Fruit fly (Drosophila melanogaster): Measurements from ENCODE around the gene sowah.
A peak's percentile ranks its signal among the peaks of the same experiment; 100 is the strongest.

sowah gene

dm6 chr3L:12585761-12586160 lies 13.4 kb upstream of the sowah start:
- TF ChIP-seq kay (GFP tag; optimal IDR thresholded peaks at IDR 0.05), result no peak
- no peak for TF ChIP-seq CG15269 (tag; optimal IDR thresholded peaks at IDR 0.05)
- TF ChIP-seq Nf-YA (GFP tag; IDR thresholded peaks at IDR 0.05), result no peak
- TF ChIP-seq HHEX (GFP tag; optimal IDR thresholded peaks at IDR 0.05), result no peak
- TF ChIP-seq prd (optimal IDR thresholded peaks at IDR 0.05), result no peak
- TF ChIP-seq prd (GFP tag; IDR thresholded peaks at IDR 0.05), result 0 out of 3 replicates have a peak, but pooled peaks have one; percentile 14
- no peak for TF ChIP-seq chif (GFP tag; optimal IDR thresholded peaks at IDR 0.05)
- TF ChIP-seq HLH4C (GFP tag; IDR thresholded peaks at IDR 0.05; ENCODE audit: partially characterized antibody), result 0 out of 3 replicates have a peak, but pooled peaks have one; percentile 9
- no peak for TF ChIP-seq CG16863 (GFP tag; optimal IDR thresholded peaks at IDR 0.05)
- TF ChIP-seq Bteb2 (GFP tag; optimal IDR thresholded peaks at IDR 0.05), result no peak
- TF ChIP-seq CG14965 (GFP tag; optimal IDR thresholded peaks at IDR 0.05; ENCODE audit: borderline replicate concordance), result no peak
- TF ChIP-seq Ets65A (GFP tag), result peak; percentile 37
- TF ChIP-seq zfh1 (GFP tag; IDR thresholded peaks at IDR 0.05), result no peak
- TF ChIP-seq fu2 (GFP tag; optimal IDR thresholded peaks at IDR 0.05), result no peak
- TF ChIP-seq Antp (GFP tag; optimal IDR thresholded peaks at IDR 0.05), result no peak
- no peak for TF ChIP-seq CG18011 (GFP tag; optimal IDR thresholded peaks at IDR 0.05)
- 0 out of 3 replicates have a peak, but pooled peaks have one; percentile 39 for TF ChIP-seq dysf (GFP tag; IDR thresholded peaks at IDR 0.05)
- no peak for TF ChIP-seq cato (GFP tag; optimal IDR thresholded peaks at IDR 0.05; ENCODE audit: borderline replicate concordance)
- no peak for TF ChIP-seq B-H2 (GFP tag; optimal IDR thresholded peaks at IDR 0.05)
- TF ChIP-seq CG7786 (GFP tag; optimal IDR thresholded peaks at IDR 0.05), result no peak
- no peak for TF ChIP-seq Fer2 (tag; optimal IDR thresholded peaks at IDR 0.05)
- no peak for TF ChIP-seq gcm2 (GFP tag; optimal IDR thresholded peaks at IDR 0.05)
- no peak for TF ChIP-seq CG3995 (GFP tag; optimal IDR thresholded peaks at IDR 0.05)
- no peak for TF ChIP-seq Dip2 (GFP tag; IDR thresholded peaks at IDR 0.05)
- TF ChIP-seq CG32767 (GFP tag; IDR thresholded peaks at IDR 0.05), result no peak
- no peak for TF ChIP-seq run (tag; optimal IDR thresholded peaks at IDR 0.05)
- TF ChIP-seq ro (GFP tag; IDR thresholded peaks at IDR 0.05), result no peak
- no peak for TF ChIP-seq CG17568 (GFP tag; optimal IDR thresholded peaks at IDR 0.05)
- no peak for TF ChIP-seq fd64A (GFP tag; optimal IDR thresholded peaks at IDR 0.05)
- TF ChIP-seq ap (GFP tag; IDR thresholded peaks at IDR 0.05), result no peak
- TF ChIP-seq Rfx (GFP tag; IDR thresholded peaks at IDR 0.05), result no peak
- TF ChIP-seq CG5953 (GFP tag; IDR thresholded peaks at IDR 0.05), result no peak
- TF ChIP-seq Mes4 (GFP tag; optimal IDR thresholded peaks at IDR 0.05), result no peak
- no peak for TF ChIP-seq twi (tag; optimal IDR thresholded peaks at IDR 0.05)
- TF ChIP-seq CG11695 (GFP tag; IDR thresholded peaks at IDR 0.05), result no peak
- no peak for TF ChIP-seq tin (GFP tag; optimal IDR thresholded peaks at IDR 0.05)
- no peak for TF ChIP-seq esg (GFP tag; conservative IDR thresholded peaks at IDR 0.05)
- TF ChIP-seq Aef1 (GFP tag; IDR thresholded peaks at IDR 0.05), result no peak
- no peak for TF ChIP-seq lbe (GFP tag; optimal IDR thresholded peaks at IDR 0.05)
- TF ChIP-seq bcd (GFP tag; optimal IDR thresholded peaks at IDR 0.05), result no peak
- peak; percentile 9 for TF ChIP-seq sens (GFP tag)
- TF ChIP-seq CG6254 (GFP tag; optimal IDR thresholded peaks at IDR 0.05), result no peak
- no peak for TF ChIP-seq CG18262 (tag; optimal IDR thresholded peaks at IDR 0.05)
- no peak for TF ChIP-seq CG13296 (GFP tag; optimal IDR thresholded peaks at IDR 0.05)
- TF ChIP-seq danr (GFP tag; IDR thresholded peaks at IDR 0.05), result no peak
- TF ChIP-seq chn (GFP tag; optimal IDR thresholded peaks at IDR 0.05), result no peak
- TF ChIP-seq Bgb (GFP tag; IDR thresholded peaks at IDR 0.05; ENCODE audit: partially characterized antibody), result 0 out of 2 replicates have a peak, but pooled peaks have one; percentile 7
- TF ChIP-seq Spps (tag; optimal IDR thresholded peaks at IDR 0.05), result no peak
- TF ChIP-seq emc (GFP tag; optimal IDR thresholded peaks at IDR 0.05), result no peak
- no peak for TF ChIP-seq CG1603 (tag; optimal IDR thresholded peaks at IDR 0.05)
- TF ChIP-seq Hr39 (optimal IDR thresholded peaks at IDR 0.05), result peak; percentile 61
- TF ChIP-seq CG1792 (GFP tag; optimal IDR thresholded peaks at IDR 0.05), result no peak
- TF ChIP-seq CG7928 (GFP tag; optimal IDR thresholded peaks at IDR 0.05), result no peak
